Worm (Caenorhabditis elegans) whole organism, L1 larva: ENCODE results near the gene F10C1.1.

Experiments
- egl-27 ChIP-seq, 2 experiments: fragments of 150-350 bp in 1 of 2; sonication (generic microtip); optimal IDR thresholded peaks; 3 replicates each; lab custom pipeline; 2017 to 2018; ENCODE audit warnings: missing biosample characterization in 2 of 2, missing genetic modification characterization in 2 of 2, missing genetic modification reagents in 2 of 2
- elt-2 ChIP-seq: sonication (generic microtip); optimal IDR thresholded peaks from 2 replicates; lab custom pipeline; 2016; ENCODE audit warnings: missing genetic modification characterization, mild to moderate bottlenecking, inconsistent platforms, missing compliant biosample characterization, missing genetic modification reagents
- fkh-4 ChIP-seq: sonication (generic microtip); optimal IDR thresholded peaks from 2 replicates; lab custom pipeline; 2016; ENCODE audit warnings: missing compliant biosample characterization, missing genetic modification characterization, borderline replicate concordance
- mdl-1 ChIP-seq, 2 experiments: fragments of 150-350 bp; optimal IDR thresholded peaks; 2 replicates each; lab custom pipeline; 2014 to 2017; ENCODE audit warnings: missing biosample characterization in 2 of 2, missing genetic modification characterization in 2 of 2, inconsistent platforms in 1 of 2
- nhr-47 ChIP-seq: sonication (generic microtip); optimal IDR thresholded peaks from 2 replicates; lab custom pipeline; 2016; ENCODE audit warnings: mild to moderate bottlenecking, missing genetic modification characterization, moderate library complexity, missing compliant biosample characterization
- rnt-1 ChIP-seq: sonication (generic microtip); optimal IDR thresholded peaks from 2 replicates; lab custom pipeline; 2016; ENCODE audit warnings: mild to moderate bottlenecking, missing genetic modification characterization, moderate library complexity, missing compliant biosample characterization
- snpc-4 ChIP-seq: fragments of 150-350 bp; optimal IDR thresholded peaks from 2 replicates; lab custom pipeline; 2014; ENCODE audit warnings: missing biosample characterization, missing genetic modification characterization
- unc-62 ChIP-seq: fragments of 150-350 bp; optimal IDR thresholded peaks from 2 replicates; lab custom pipeline; 2014; ENCODE audit warnings: missing biosample characterization, missing genetic modification reagents, missing genetic modification characterization
- unc-86 ChIP-seq: sonication (generic microtip); optimal IDR thresholded peaks from 2 replicates; lab custom pipeline; 2016; ENCODE audit warnings: missing genetic modification characterization, missing compliant biosample characterization

- TF ChIP-seq mdl-1 (tag; optimal IDR thresholded peaks at IDR 0.05; lab: Kevin White, UChicago) (no peak), snpc-4 (tag; lab: Kevin White, UChicago) (no peak), elt-2 (tag; lab: Kevin White, UChicago) (no peak), nhr-47 (tag; lab: Kevin White, UChicago) (no peak), egl-27 (tag; optimal IDR thresholded peaks at IDR 0.05; lab: Kevin White, UChicago) (no peak), unc-62 (GFP tag; lab: Kevin White, UChicago) (no peak), rnt-1 (tag; lab: Kevin White, UChicago) (no peak), unc-86 (tag; lab: Kevin White, UChicago) (no peak), fkh-4 (tag; lab: Kevin White, UChicago) (no peak)
These were observed 23.4 kb downstream of the F10C1.1 start, which contains the start of the genes msp-63 and msp-142 for ce11 chrII:5797348-5797977.
